Fruit fly (Drosophila melanogaster) Kc167 (cell line): ENCODE data around the gene CG8149.

Source experiments
- Myc ChIP-seq: fragments of >200 bp; optimal IDR thresholded peaks from 2 replicates; lab custom pipeline; 2017; ENCODE audit warnings: missing external identifiers
- psq ChIP-seq: fragments of >200 bp; optimal IDR thresholded peaks from 2 replicates; lab custom pipeline; 2017; ENCODE audit warnings: missing external identifiers

DNA sequence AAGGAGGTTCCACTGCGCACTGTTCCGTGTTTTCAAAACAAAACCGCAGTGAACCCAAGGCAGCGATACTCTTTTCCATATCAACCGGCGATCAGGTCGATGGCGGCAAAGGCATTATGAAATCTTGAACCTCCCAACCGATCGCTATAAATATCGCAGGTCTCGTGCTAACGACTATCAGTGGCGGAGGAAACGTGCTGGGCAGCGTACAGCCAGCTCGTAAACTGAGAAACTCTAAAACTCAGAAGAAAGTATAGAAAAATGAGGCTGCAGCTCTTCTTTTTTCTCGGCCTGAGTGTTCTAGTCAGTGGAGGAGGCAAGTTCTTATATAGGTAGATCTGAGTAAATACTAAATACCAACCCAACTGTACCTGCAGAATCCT is 9.8 kb upstream of the CG8149 start, which contains the start of gene phu:
- TF ChIP-seq Myc (lab: Kevin White, UChicago) (no peak), psq (lab: Kevin White, UChicago) (no peak)
